Fruit fly (Drosophila melanogaster) whole organism, embryonic: ENCODE results near the gene Pgcl.

ENCODE experiments used
- btn ChIP-seq: fragments of 200-800 bp; sonication (Bioruptor generic); optimal IDR thresholded peaks from 2 replicates; lab custom pipeline; 2016; ENCODE audit warnings: missing biosample characterization, missing genetic modification characterization
- dati ChIP-seq: fragments of 200-800 bp; sonication (Bioruptor generic); IDR thresholded peaks from 2 replicates; pipeline ENCODE4 v1.3.6; 2022; ENCODE audit warnings: missing biosample characterization, missing genetic modification characterization

DNA sequence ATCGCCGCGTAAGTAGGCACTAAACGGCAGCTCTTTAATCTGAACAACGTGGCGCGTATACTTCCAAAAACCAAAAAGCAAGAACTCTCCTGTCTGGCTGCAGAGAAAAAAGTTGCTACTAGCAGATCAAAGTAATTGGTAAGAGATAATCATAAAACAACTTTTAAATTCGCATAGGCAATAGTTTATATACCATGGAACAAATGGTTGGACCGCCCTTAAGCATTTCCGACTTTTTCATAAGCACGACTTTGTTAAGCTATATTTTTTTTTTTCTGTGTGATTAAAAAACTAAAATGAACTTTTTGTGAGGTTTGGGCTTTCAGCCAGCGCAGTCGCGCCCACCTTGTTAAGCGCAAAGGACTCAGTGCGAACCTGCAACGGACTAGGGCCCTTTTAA, 11.7 kb downstream of the Pgcl start:
- TF ChIP-seq btn (GFP tag; lab: Kevin White, UChicago) (no peak), dati (no peak)
